Worm (Caenorhabditis elegans) whole organism, L4 larva: ENCODE data around the gene T26C5.5.

ENCODE experiments used
- R02D3.7 ChIP-seq: fragments of 150-350 bp; sonication (generic microtip); optimal IDR thresholded peaks from 3 replicates; lab custom pipeline; 2014; ENCODE audit warnings: missing biosample characterization, missing genetic modification characterization
- aly-2 ChIP-seq: sonication (generic microtip); optimal IDR thresholded peaks from 2 replicates; lab custom pipeline; 2018; ENCODE audit warnings: missing biosample characterization, missing genetic modification characterization
- arid-1 ChIP-seq: fragments of 200-800 bp; sonication (Bioruptor generic); conservative IDR thresholded peaks from 2 replicates; pipeline ENCODE4 v1.3.6; 2022; ENCODE audit warnings: missing genetic modification reagents, missing genetic modification characterization, missing compliant biosample characterization
- hlh-30 ChIP-seq: sonication (generic microtip); optimal IDR thresholded peaks from 2 replicates; lab custom pipeline; 2017; ENCODE audit warnings: antibody characterized with exemption, mild to moderate bottlenecking, missing genetic modification characterization, missing compliant biosample characterization; ENCODE audit not compliant: insufficient read depth
- jun-1 ChIP-seq: fragments of 150-350 bp; optimal IDR thresholded peaks from 2 replicates; lab custom pipeline; 2014; ENCODE audit warnings: missing biosample characterization, missing genetic modification reagents, missing genetic modification characterization
- lin-39 ChIP-seq: fragments of 150-350 bp; optimal IDR thresholded peaks from 2 replicates; lab custom pipeline; 2014; ENCODE audit warnings: missing biosample characterization, missing genetic modification reagents, missing genetic modification characterization
- snpc-4 ChIP-seq: fragments of 150-350 bp; optimal IDR thresholded peaks from 2 replicates; lab custom pipeline; 2014; ENCODE audit warnings: missing biosample characterization, missing genetic modification characterization
- spr-3 ChIP-seq: fragments of 200-800 bp; sonication (Bioruptor generic); optimal IDR thresholded peaks from 2 replicates; lab custom pipeline; 2018; ENCODE audit warnings: mild to moderate bottlenecking, missing genetic modification characterization, missing compliant biosample characterization

DNA sequence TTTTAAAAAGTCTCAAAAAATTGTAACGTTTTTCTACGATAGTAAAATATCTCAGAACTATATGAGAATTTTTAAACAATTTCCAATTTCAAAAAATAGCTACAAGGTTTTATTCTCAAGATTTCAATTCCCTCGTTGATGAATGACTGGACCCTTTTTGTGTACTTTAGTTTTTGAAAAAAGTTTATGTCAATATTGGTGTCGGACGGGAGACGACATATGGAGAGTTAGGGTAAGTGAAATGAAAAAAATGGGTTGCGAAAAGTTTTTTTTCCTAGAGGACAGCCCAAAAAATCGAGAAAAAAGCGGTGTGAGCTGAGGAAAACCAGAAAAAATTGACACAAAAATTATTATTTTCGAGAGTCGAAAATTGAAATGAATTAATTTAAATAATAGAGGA lies 34.3 kb upstream of the T26C5.5 start:
- TF ChIP-seq hlh-30 (tag; lab: Kevin White, UChicago) = no peak
- TF ChIP-seq lin-39 (tag; lab: Kevin White, UChicago) = no peak
- no peak for TF ChIP-seq R02D3.7 (tag; lab: Kevin White, UChicago)
- TF ChIP-seq aly-2 (tag; lab: Kevin White, UChicago) = no peak
- TF ChIP-seq arid-1 (GFP tag; lab: Robert Waterston, UW) = no peak
- TF ChIP-seq snpc-4 (tag; lab: Kevin White, UChicago) = no peak
- TF ChIP-seq jun-1 (tag; lab: Kevin White, UChicago) = no peak
- no peak for TF ChIP-seq spr-3
